Worm (Caenorhabditis elegans) whole organism, L2 larva: ENCODE data around the gene cdr-6.

Source experiments
- C34F6.9 ChIP-seq: fragments of 150-350 bp; optimal IDR thresholded peaks from 2 replicates; lab custom pipeline; 2014; ENCODE audit warnings: missing biosample characterization, missing genetic modification characterization
- F13H6.1 ChIP-seq: sonication (generic microtip); optimal IDR thresholded peaks from 2 replicates; lab custom pipeline; 2016; ENCODE audit warnings: missing genetic modification characterization, missing compliant biosample characterization
- R02D3.7 ChIP-seq: fragments of 150-350 bp; optimal IDR thresholded peaks from 2 replicates; lab custom pipeline; 2014; ENCODE audit warnings: missing biosample characterization, missing genetic modification characterization
- ZK546.5 ChIP-seq: sonication (generic microtip); optimal IDR thresholded peaks from 2 replicates; lab custom pipeline; 2017; ENCODE audit warnings: missing biosample characterization, missing genetic modification characterization
- alr-1 ChIP-seq: fragments of 150-350 bp; optimal IDR thresholded peaks from 2 replicates; lab custom pipeline; 2014; ENCODE audit warnings: missing biosample characterization, missing genetic modification characterization
- aly-2 ChIP-seq: fragments of 150-350 bp; optimal IDR thresholded peaks from 2 replicates; lab custom pipeline; 2014; ENCODE audit warnings: missing biosample characterization, missing genetic modification characterization
- ama-1 ChIP-seq: fragments of 150-350 bp; optimal IDR thresholded peaks from 2 replicates; lab custom pipeline; 2018; ENCODE audit warnings: inconsistent platforms
- blmp-1 ChIP-seq: sonication (generic microtip); optimal IDR thresholded peaks from 2 replicates; lab custom pipeline; 2017; ENCODE audit warnings: missing genetic modification characterization, mild to moderate bottlenecking, missing compliant biosample characterization, antibody characterized with exemption, moderate library complexity; ENCODE audit not compliant: insufficient read depth
- ceh-82 ChIP-seq: fragments of 150-350 bp; optimal IDR thresholded peaks from 2 replicates; lab custom pipeline; 2014; ENCODE audit warnings: missing biosample characterization, missing genetic modification characterization
- egl-27 ChIP-seq: sonication (generic microtip); optimal IDR thresholded peaks from 3 replicates; lab custom pipeline; 2017; ENCODE audit warnings: missing biosample characterization, missing genetic modification reagents, missing genetic modification characterization
- fos-1 ChIP-seq: fragments of 150-350 bp; optimal IDR thresholded peaks from 2 replicates; lab custom pipeline; 2014; ENCODE audit warnings: missing biosample characterization, missing genetic modification characterization
- gmeb-1 ChIP-seq: fragments of 150-350 bp; optimal IDR thresholded peaks from 2 replicates; lab custom pipeline; 2014; ENCODE audit warnings: missing biosample characterization, missing genetic modification characterization
- lin-13 ChIP-seq: fragments of 150-350 bp; optimal IDR thresholded peaks from 2 replicates; lab custom pipeline; 2014; ENCODE audit warnings: missing biosample characterization, missing genetic modification reagents, missing genetic modification characterization
- lin-39 ChIP-seq: fragments of 150-350 bp; optimal IDR thresholded peaks from 2 replicates; lab custom pipeline; 2014; ENCODE audit warnings: missing biosample characterization, missing genetic modification reagents, missing genetic modification characterization
- lsy-2 ChIP-seq, 2 experiments: fragments of 150-350 bp in 1 of 2; sonication (generic microtip) in 1 of 2; optimal IDR thresholded peaks; 2 replicates each; lab custom pipeline; 2014 to 2017; ENCODE audit warnings: missing biosample characterization in 2 of 2, missing genetic modification characterization in 2 of 2
- mdl-1 ChIP-seq, 2 experiments: fragments of 150-350 bp in 1 of 2; sonication (generic microtip) in 1 of 2; optimal IDR thresholded peaks; 2 replicates each; lab custom pipeline; 2017; ENCODE audit warnings: missing biosample characterization in 2 of 2, missing genetic modification characterization in 2 of 2
- nhr-10 ChIP-seq: sonication (generic microtip); optimal IDR thresholded peaks from 2 replicates; lab custom pipeline; 2017; ENCODE audit warnings: missing biosample characterization, missing genetic modification characterization
- nhr-12 ChIP-seq: fragments of 150-350 bp; optimal IDR thresholded peaks from 2 replicates; lab custom pipeline; 2014; ENCODE audit warnings: missing biosample characterization, missing genetic modification characterization
- nhr-129 ChIP-seq: fragments of 150-350 bp; optimal IDR thresholded peaks from 2 replicates; lab custom pipeline; 2014; ENCODE audit warnings: missing biosample characterization, missing genetic modification characterization
- nhr-21 ChIP-seq: fragments of 150-350 bp; optimal IDR thresholded peaks from 2 replicates; lab custom pipeline; 2014; ENCODE audit warnings: missing biosample characterization, missing genetic modification characterization
- nhr-25 ChIP-seq: fragments of 150-350 bp; sonication (generic microtip); optimal IDR thresholded peaks from 3 replicates; lab custom pipeline; 2014; ENCODE audit warnings: missing biosample characterization, missing genetic modification characterization
- nhr-77 ChIP-seq: fragments of 150-350 bp; optimal IDR thresholded peaks from 2 replicates; lab custom pipeline; 2014; ENCODE audit warnings: missing biosample characterization, missing genetic modification characterization
- peb-1 ChIP-seq: fragments of 150-350 bp; optimal IDR thresholded peaks from 2 replicates; lab custom pipeline; 2014; ENCODE audit warnings: missing biosample characterization, missing genetic modification characterization
- sem-4 ChIP-seq: fragments of 150-350 bp; optimal IDR thresholded peaks from 2 replicates; lab custom pipeline; 2014; ENCODE audit warnings: missing biosample characterization, missing genetic modification reagents, missing genetic modification characterization
- sma-3 ChIP-seq: sonication (generic microtip); optimal IDR thresholded peaks from 2 replicates; lab custom pipeline; 2016; ENCODE audit warnings: missing genetic modification reagents, missing genetic modification characterization, missing compliant biosample characterization
- sma-9 ChIP-seq, 2 experiments: fragments of 150-350 bp in 1 of 2; sonication (generic microtip) in 1 of 2; optimal IDR thresholded peaks; 2 replicates each; lab custom pipeline; 2014 to 2016; ENCODE audit warnings: missing genetic modification characterization in 2 of 2, mild to moderate bottlenecking in 1 of 2, missing biosample characterization in 1 of 2, missing compliant biosample characterization in 1 of 2, missing genetic modification reagents in 1 of 2, moderate library complexity in 1 of 2
- snpc-4 ChIP-seq: fragments of 150-350 bp; optimal IDR thresholded peaks from 2 replicates; lab custom pipeline; 2014; ENCODE audit warnings: missing biosample characterization, missing genetic modification characterization
- unc-55 ChIP-seq: fragments of 150-350 bp; sonication (generic microtip); optimal IDR thresholded peaks from 3 replicates; lab custom pipeline; 2014; ENCODE audit warnings: missing biosample characterization, missing genetic modification reagents, missing genetic modification characterization
- zag-1 ChIP-seq: fragments of 150-350 bp; optimal IDR thresholded peaks from 2 replicates; lab custom pipeline; 2014; ENCODE audit warnings: missing biosample characterization, missing genetic modification characterization
- ztf-1 ChIP-seq: fragments of 200-800 bp; sonication (Bioruptor generic); conservative IDR thresholded peaks from 2 replicates; pipeline ENCODE4 v1.3.6; 2022; ENCODE audit warnings: missing genetic modification characterization, missing compliant biosample characterization
- ztf-4 ChIP-seq: fragments of 150-350 bp; optimal IDR thresholded peaks from 2 replicates; lab custom pipeline; 2014; ENCODE audit warnings: missing biosample characterization, missing genetic modification characterization

The cdr-6 gene

DNA sequence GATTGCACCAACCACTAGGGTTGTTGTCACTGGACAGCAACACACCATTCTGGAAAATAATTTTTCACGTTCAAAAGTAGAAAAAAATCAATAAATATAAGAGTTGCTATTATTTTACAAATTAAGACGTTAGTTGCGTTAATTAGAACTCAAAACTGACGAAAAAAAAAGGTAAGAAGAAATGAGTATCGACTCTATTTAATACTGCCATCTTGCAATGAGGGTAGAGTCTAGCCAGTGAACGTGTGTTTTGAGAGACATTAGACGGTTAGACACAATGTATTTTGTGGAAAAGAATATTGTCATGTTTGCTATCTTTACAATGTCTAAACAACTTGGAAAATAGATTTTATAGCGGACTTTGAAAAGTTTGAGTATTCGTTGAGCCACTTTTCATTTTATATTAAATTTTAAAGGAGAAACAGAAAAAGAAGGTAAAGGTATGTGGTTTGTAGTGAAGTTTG lies at the start of gene cdr-6:
Gene cdr-6, minus strand, starts transcription at position 51 of the 464 bp plus-strand sequence.
- TF ChIP-seq sma-9 (GFP tag; optimal IDR thresholded peaks at IDR 0.05; lab: Kevin White, UChicago) = peak; percentile 65
- TF ChIP-seq sma-9 (tag; optimal IDR thresholded peaks at IDR 0.05; lab: Kevin White, UChicago) = no peak
- peak in 1 of 2 experiments; percentile 3 for TF ChIP-seq lsy-2 (tag; optimal IDR thresholded peaks at IDR 0.05; lab: Kevin White, UChicago)
- TF ChIP-seq lin-13 (GFP tag; lab: Kevin White, UChicago) = no peak
- TF ChIP-seq C34F6.9 (tag; lab: Kevin White, UChicago) = peak; percentile 32
- no peak for TF ChIP-seq sem-4
- no peak for TF ChIP-seq aly-2 (tag; lab: Kevin White, UChicago)
- peak; percentile 30 for TF ChIP-seq fos-1 (tag; lab: Kevin White, UChicago)
- no peak for TF ChIP-seq nhr-12 (tag; lab: Kevin White, UChicago)
- TF ChIP-seq ZK546.5 = no peak
- peak; percentile 18 for TF ChIP-seq F13H6.1 (tag; lab: Kevin White, UChicago)
- no peak for TF ChIP-seq snpc-4 (tag; lab: Kevin White, UChicago)

DNA sequence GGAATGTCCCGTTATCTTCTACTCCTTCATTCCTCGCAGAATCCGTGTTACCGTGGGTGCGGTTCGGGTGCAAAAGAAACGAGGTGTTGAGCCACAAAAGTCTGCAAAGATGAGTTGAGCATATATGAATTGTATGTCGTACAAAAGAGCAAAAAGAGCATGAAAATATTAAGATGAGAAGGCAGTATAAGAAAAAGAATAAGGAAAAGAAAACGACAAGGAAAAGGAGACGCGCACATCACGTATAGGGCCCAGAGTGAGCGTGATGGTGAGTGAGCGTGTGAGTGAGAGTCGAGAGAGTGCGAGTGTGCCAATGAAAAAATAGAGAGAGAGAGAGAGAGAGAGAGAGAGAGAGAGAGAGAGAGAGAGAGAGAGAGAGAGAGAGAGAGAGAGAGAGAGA lies 49.4 kb upstream of the cdr-6 start, which contains the start of gene egl-10:
Gene egl-10, minus strand, starts transcription at position 101 of the 400 bp plus-strand sequence.
- TF ChIP-seq aly-2 (tag; lab: Kevin White, UChicago) = no peak
- peak; percentile 26 for TF ChIP-seq sma-9 (GFP tag; optimal IDR thresholded peaks at IDR 0.05; lab: Kevin White, UChicago)
- TF ChIP-seq sma-9 (tag; optimal IDR thresholded peaks at IDR 0.05; lab: Kevin White, UChicago) = no peak
- peak in 1 of 2 experiments; percentile 8 for TF ChIP-seq lsy-2 (tag; optimal IDR thresholded peaks at IDR 0.05; lab: Kevin White, UChicago)
- TF ChIP-seq ceh-82 (tag; lab: Kevin White, UChicago) = no peak
- TF ChIP-seq nhr-129 (tag; lab: Kevin White, UChicago) = peak; percentile 14
- no peak for TF ChIP-seq nhr-77 (tag; lab: Kevin White, UChicago)

DNA sequence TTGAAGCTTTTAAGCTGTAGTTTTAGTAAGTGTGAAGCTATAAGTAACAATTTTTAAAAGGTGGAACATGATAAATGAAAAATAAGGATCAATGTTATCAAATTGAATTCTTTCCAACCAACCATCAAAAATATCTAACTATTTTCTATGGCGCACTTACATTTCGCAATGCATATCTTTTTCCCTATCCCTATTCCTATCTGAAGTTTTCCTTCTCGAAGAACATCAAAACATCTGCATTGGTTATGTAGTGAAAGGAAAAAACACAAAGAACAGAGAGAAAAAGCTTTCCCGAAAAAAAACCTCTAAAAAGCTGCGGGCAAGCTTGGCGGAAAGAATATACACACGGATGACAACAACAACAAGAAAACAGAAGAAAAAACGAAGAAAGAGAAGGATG lies 47.1 kb upstream of the cdr-6 start:
- no peak for TF ChIP-seq lsy-2 (tag; optimal IDR thresholded peaks at IDR 0.05; lab: Kevin White, UChicago)
- TF ChIP-seq unc-55 (GFP tag; lab: Kevin White, UChicago) = peak; percentile 38

DNA sequence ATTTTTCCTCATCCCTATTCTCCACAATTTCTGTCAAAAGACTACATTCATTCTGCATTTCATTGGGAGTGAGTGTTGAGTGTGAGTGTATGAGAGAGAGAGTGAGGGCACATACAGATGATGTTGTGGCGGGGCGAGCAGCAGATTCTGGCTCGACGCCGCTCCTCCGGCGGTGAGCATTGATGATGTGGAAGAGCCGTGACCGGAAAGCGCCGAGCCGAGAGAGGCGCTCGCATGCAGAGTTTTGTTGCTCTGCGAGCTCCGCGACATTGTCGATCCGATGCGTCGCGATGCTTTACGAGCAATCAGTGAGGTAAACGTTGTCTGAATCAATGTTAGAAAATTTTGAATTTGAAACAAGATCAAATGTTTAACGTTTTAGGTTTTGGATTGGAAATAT lies 42.2 kb upstream of the cdr-6 start:
- TF ChIP-seq ztf-4 (no peak), peb-1 (no peak)

DNA sequence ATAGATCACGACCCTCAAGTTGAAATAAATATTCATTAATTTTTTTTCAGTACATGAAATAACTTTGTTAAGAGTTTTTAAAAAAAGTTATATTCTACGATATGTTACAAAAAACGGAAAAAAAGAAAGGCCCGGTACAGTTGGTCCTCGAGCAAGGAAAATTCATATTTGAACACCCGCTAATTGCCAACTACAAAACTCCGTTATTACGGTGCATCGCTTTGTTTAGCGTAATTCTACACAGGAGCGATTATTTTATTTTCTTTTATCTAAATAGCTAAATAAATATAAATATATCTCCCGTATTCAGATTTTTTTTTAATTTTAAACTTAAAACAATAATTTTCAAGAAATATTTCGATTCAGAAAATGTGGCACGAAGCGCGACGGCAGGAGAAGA lies 36.9 kb upstream of the cdr-6 start, which contains the start of gene F28C1.1:
Gene F28C1.1, plus strand, starts transcription at position 365 of the 400 bp plus-strand sequence.
- no peak for TF ChIP-seq nhr-21 (tag; lab: Kevin White, UChicago)
- TF ChIP-seq nhr-77 (tag; lab: Kevin White, UChicago) = no peak
- no peak for TF ChIP-seq alr-1
- TF ChIP-seq R02D3.7 (tag; lab: Kevin White, UChicago) = peak; percentile 29
- no peak for TF ChIP-seq mdl-1 (tag; optimal IDR thresholded peaks at IDR 0.05; lab: Kevin White, UChicago)
- TF ChIP-seq ztf-4 = no peak
- TF ChIP-seq unc-55 (GFP tag; lab: Kevin White, UChicago) = peak; percentile 62
- no peak for TF ChIP-seq egl-27
- no peak for TF ChIP-seq zag-1 (tag; lab: Kevin White, UChicago)
- TF ChIP-seq blmp-1 = no peak
- TF ChIP-seq ZK546.5 = no peak
- TF ChIP-seq snpc-4 (tag; lab: Kevin White, UChicago) = no peak
- TF ChIP-seq gmeb-1 = peak; percentile 89
- TF ChIP-seq ama-1 (lab: Kevin White, UChicago) = no peak
- TF ChIP-seq ztf-1 = no peak
- no peak for TF ChIP-seq lin-39 (tag; lab: Kevin White, UChicago)
- peak; percentile 40 for TF ChIP-seq C34F6.9 (tag; lab: Kevin White, UChicago)
- no peak for TF ChIP-seq nhr-10 (tag; lab: Kevin White, UChicago)
- peak; percentile 7 for TF ChIP-seq lin-13 (GFP tag; lab: Kevin White, UChicago)
- TF ChIP-seq sem-4 = no peak
- no peak for TF ChIP-seq fos-1 (tag; lab: Kevin White, UChicago)
- no peak for TF ChIP-seq sma-3 (GFP tag; lab: Kevin White, UChicago)

DNA sequence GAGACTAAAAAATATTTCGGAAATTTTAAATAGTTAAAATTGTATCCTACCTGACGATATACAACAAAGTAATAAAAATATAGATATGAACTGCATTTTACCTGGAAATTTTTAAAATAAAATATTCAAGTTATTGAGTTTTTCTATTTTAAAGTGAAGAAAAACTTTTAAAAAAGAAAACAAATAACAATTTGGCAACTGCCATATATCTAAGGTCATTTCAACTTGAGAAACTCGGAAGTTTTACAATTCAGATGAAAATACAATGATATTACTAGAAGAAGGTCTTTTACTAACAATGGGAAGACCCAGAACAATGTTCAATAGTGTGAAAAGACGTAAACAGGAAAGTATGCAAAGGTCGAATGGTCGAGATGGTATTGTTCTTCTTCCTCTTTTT lies 36.4 kb upstream of the cdr-6 start, which contains the start of gene C54D10.10:
Gene C54D10.10, minus strand, starts transcription at position 101 of the 400 bp plus-strand sequence.
- no peak for TF ChIP-seq ztf-4
- TF ChIP-seq nhr-25 (tag; lab: Kevin White, UChicago) = peak; percentile 41
